Fruit fly (Drosophila melanogaster) whole organism, embryonic: Measurements from ENCODE around the gene CG4297.
A peak's percentile ranks its signal among the peaks of the same experiment; 100 is the strongest.

Experiments
- B-H1 ChIP-seq: fragments of 200-800 bp; sonication (Bioruptor generic); IDR thresholded peaks from 3 replicates; pipeline ENCODE4 v1.3.6; 2022; ENCODE audit warnings: missing biosample characterization, missing genetic modification characterization
- Bteb2 ChIP-seq: fragments of 200-800 bp; sonication (Bioruptor generic); optimal IDR thresholded peaks from 2 replicates; lab custom pipeline; 2016; ENCODE audit warnings: missing biosample characterization, missing genetic modification characterization
- CG10274 ChIP-seq: fragments of 200-800 bp; sonication (Bioruptor generic); optimal IDR thresholded peaks from 3 replicates; lab custom pipeline; 2017; ENCODE audit warnings: missing biosample characterization, mild to moderate bottlenecking, missing genetic modification characterization
- CG10431 ChIP-seq: fragments of 200-800 bp; sonication (Bioruptor generic); optimal IDR thresholded peaks from 3 replicates; lab custom pipeline; 2018; ENCODE audit warnings: missing biosample characterization, mild to moderate bottlenecking, missing genetic modification characterization
- CG11247 ChIP-seq: fragments of 200-800 bp; sonication (Bioruptor generic); IDR thresholded peaks from 2 replicates; pipeline ENCODE4 v1.3.6; 2022; ENCODE audit warnings: missing biosample characterization, missing genetic modification characterization
- CG11695 ChIP-seq: fragments of 200-800 bp; sonication (Bioruptor generic); IDR thresholded peaks from 3 replicates; pipeline ENCODE4 v1.3.6; 2022; ENCODE audit warnings: missing biosample characterization, missing genetic modification characterization
- CG17385 ChIP-seq: fragments of 200-800 bp; sonication (Bioruptor generic); optimal IDR thresholded peaks from 3 replicates; lab custom pipeline; 2018; ENCODE audit warnings: missing biosample characterization, mild to moderate bottlenecking, missing genetic modification characterization
- CG17568 ChIP-seq: fragments of 200-800 bp; sonication (Bioruptor generic); optimal IDR thresholded peaks from 2 replicates; lab custom pipeline; 2018; ENCODE audit warnings: missing biosample characterization, mild to moderate bottlenecking, missing genetic modification characterization, moderate library complexity
- CG1832 ChIP-seq: fragments of 200-800 bp; sonication (Bioruptor generic); optimal IDR thresholded peaks from 2 replicates; lab custom pipeline; 2017; ENCODE audit warnings: missing biosample characterization, mild to moderate bottlenecking, missing genetic modification characterization, inconsistent platforms
- CG18764 ChIP-seq: fragments of 200-800 bp; sonication (Bioruptor generic); optimal IDR thresholded peaks from 3 replicates; lab custom pipeline; 2016; ENCODE audit warnings: missing biosample characterization, missing genetic modification characterization
- CG2199 ChIP-seq: fragments of 200-800 bp; sonication (Bioruptor generic); IDR thresholded peaks from 3 replicates; pipeline ENCODE4 v1.3.6; 2022; ENCODE audit warnings: missing biosample characterization, missing genetic modification characterization
- CG2875 ChIP-seq: fragments of 200-800 bp; sonication (Bioruptor generic); optimal IDR thresholded peaks from 2 replicates; lab custom pipeline; 2017; ENCODE audit warnings: missing biosample characterization, mild to moderate bottlenecking, missing genetic modification characterization, missing genetic modification reagents
- CG32532 ChIP-seq: fragments of 200-800 bp; sonication (Bioruptor generic); IDR thresholded peaks from 2 replicates; pipeline ENCODE4 v1.3.6; 2022; ENCODE audit warnings: missing biosample characterization, missing genetic modification characterization
- CG3995 ChIP-seq: fragments of 200-800 bp; sonication (Bioruptor generic); optimal IDR thresholded peaks from 3 replicates; lab custom pipeline; 2016; ENCODE audit warnings: missing biosample characterization, missing genetic modification characterization
- CG43689 ChIP-seq: fragments of 200-800 bp; sonication (Bioruptor generic); IDR thresholded peaks from 2 replicates; pipeline ENCODE4 v1.3.6; 2022; ENCODE audit warnings: missing biosample characterization, missing genetic modification characterization
- CG6765 ChIP-seq: fragments of 200-800 bp; sonication (Bioruptor generic); optimal IDR thresholded peaks from 3 replicates; lab custom pipeline; 2017; ENCODE audit warnings: missing biosample characterization, mild to moderate bottlenecking, missing genetic modification characterization
- CG6791 ChIP-seq: fragments of 200-800 bp; sonication (Bioruptor generic); IDR thresholded peaks from 3 replicates; pipeline ENCODE4 v1.3.6; 2022; ENCODE audit warnings: missing biosample characterization, missing genetic modification characterization; ENCODE audit not compliant: partially characterized antibody
- CG7357 ChIP-seq: fragments of 200-800 bp; sonication (Bioruptor generic); IDR thresholded peaks from 3 replicates; pipeline ENCODE4 v1.3.6; 2022; ENCODE audit warnings: missing biosample characterization, missing genetic modification characterization
- CG7745 ChIP-seq: fragments of 200-800 bp; sonication (Bioruptor generic); optimal IDR thresholded peaks from 2 replicates; lab custom pipeline; 2018; ENCODE audit warnings: missing biosample characterization, mild to moderate bottlenecking, missing genetic modification characterization, moderate library complexity
- CG7839 ChIP-seq: fragments of 200-800 bp; sonication (Bioruptor generic); optimal IDR thresholded peaks from 3 replicates; lab custom pipeline; 2018; ENCODE audit warnings: missing biosample characterization, mild to moderate bottlenecking, missing genetic modification characterization, moderate library complexity
- CG8359 ChIP-seq: fragments of 200-800 bp; sonication (Bioruptor generic); optimal IDR thresholded peaks from 2 replicates; lab custom pipeline; 2017; ENCODE audit warnings: missing biosample characterization, mild to moderate bottlenecking, missing genetic modification characterization, borderline replicate concordance
- CG8388 ChIP-seq: fragments of 200-800 bp; sonication (Bioruptor generic); optimal IDR thresholded peaks from 2 replicates; lab custom pipeline; 2019; ENCODE audit warnings: missing biosample characterization, mild to moderate bottlenecking, missing genetic modification characterization, moderate library complexity
- CG8924 ChIP-seq: fragments of 200-800 bp; optimal IDR thresholded peaks from 3 replicates; lab custom pipeline; 2019; ENCODE audit warnings: missing biosample characterization, mild to moderate bottlenecking, missing genetic modification characterization, moderate library complexity
- CG9215 ChIP-seq: fragments of 200-800 bp; sonication (Bioruptor generic); IDR thresholded peaks from 2 replicates; pipeline ENCODE4 v1.3.6; 2022; ENCODE audit warnings: missing biosample characterization, missing genetic modification characterization
- CG9727 ChIP-seq: fragments of 200-800 bp; sonication (Bioruptor generic); optimal IDR thresholded peaks from 3 replicates; lab custom pipeline; 2017; ENCODE audit warnings: missing biosample characterization, mild to moderate bottlenecking, missing genetic modification characterization
- CHES-1-like ChIP-seq: fragments of 200-800 bp; sonication (Bioruptor generic); optimal IDR thresholded peaks from 2 replicates; lab custom pipeline; 2016; ENCODE audit warnings: missing biosample characterization, missing genetic modification characterization
- D19A ChIP-seq: fragments of 200-800 bp; optimal IDR thresholded peaks from 3 replicates; lab custom pipeline; 2019; ENCODE audit warnings: missing biosample characterization, mild to moderate bottlenecking, missing genetic modification characterization, moderate library complexity
- Fer3 ChIP-seq: fragments of 200-800 bp; sonication (Bioruptor generic); optimal IDR thresholded peaks from 2 replicates; lab custom pipeline; 2018; ENCODE audit warnings: missing biosample characterization, mild to moderate bottlenecking, missing genetic modification characterization, moderate library complexity
- Gsc ChIP-seq: fragments of 200-800 bp; sonication (Bioruptor generic); IDR thresholded peaks from 2 replicates; pipeline ENCODE4 v1.3.6; 2022; ENCODE audit warnings: missing biosample characterization, missing genetic modification characterization
- Hr3 ChIP-seq: fragments of 200-800 bp; sonication (Bioruptor generic); optimal IDR thresholded peaks from 3 replicates; lab custom pipeline; 2016; ENCODE audit warnings: missing biosample characterization, missing genetic modification characterization
- Hr51 ChIP-seq, 2 experiments: fragments of 200-800 bp; sonication (Bioruptor generic); optimal IDR thresholded peaks; 2 replicates in 1 of 2; 3 replicates in 1 of 2; lab custom pipeline; 2016 to 2018; ENCODE audit warnings: missing biosample characterization in 2 of 2, missing genetic modification characterization in 2 of 2, mild to moderate bottlenecking in 1 of 2, moderate library complexity in 1 of 2
- Hr78 ChIP-seq, 2 experiments: fragments of 200-800 bp in 1 of 2; fragments of >200 bp in 1 of 2; sonication (Bioruptor generic) in 1 of 2; optimal IDR thresholded peaks; 2 replicates each; lab custom pipeline; 2017 to 2019; ENCODE audit warnings: missing biosample characterization in 2 of 2, missing genetic modification characterization in 2 of 2, mild to moderate bottlenecking in 1 of 2, moderate library complexity in 1 of 2
- Lpt ChIP-seq: fragments of >200 bp; optimal IDR thresholded peaks from 2 replicates; lab custom pipeline; 2018; ENCODE audit warnings: missing biosample characterization, missing genetic modification characterization
- MTF-1 ChIP-seq: fragments of 200-800 bp; sonication (Bioruptor generic); optimal IDR thresholded peaks from 2 replicates; lab custom pipeline; 2018; ENCODE audit warnings: missing biosample characterization, mild to moderate bottlenecking, missing genetic modification characterization, borderline replicate concordance
- Myb ChIP-seq: fragments of 200-800 bp; sonication (Bioruptor generic); optimal IDR thresholded peaks from 2 replicates; lab custom pipeline; 2016; ENCODE audit warnings: missing biosample characterization, missing genetic modification characterization
- Ravus ChIP-seq: fragments of 200-800 bp; sonication (Bioruptor generic); IDR thresholded peaks from 2 replicates; pipeline ENCODE4 v1.3.6; 2022; ENCODE audit warnings: missing biosample characterization, missing genetic modification characterization
- Sox100B ChIP-seq: fragments of 200-800 bp; sonication (Bioruptor generic); optimal IDR thresholded peaks from 3 replicates; lab custom pipeline; 2018; ENCODE audit warnings: missing biosample characterization, mild to moderate bottlenecking, missing genetic modification characterization
- Xrp1 ChIP-seq: fragments of 200-800 bp; sonication (Bioruptor generic); IDR thresholded peaks from 2 replicates; pipeline ENCODE4 v1.3.6; 2022; ENCODE audit warnings: missing biosample characterization, missing genetic modification characterization
- abd-A ChIP-seq: fragments of 200-800 bp; sonication (Bioruptor generic); optimal IDR thresholded peaks from 3 replicates; lab custom pipeline; 2019; ENCODE audit warnings: missing biosample characterization, mild to moderate bottlenecking, missing genetic modification characterization, moderate library complexity
- az2 ChIP-seq: fragments of 200-800 bp; sonication (Bioruptor generic); optimal IDR thresholded peaks from 3 replicates; lab custom pipeline; 2016; ENCODE audit warnings: missing biosample characterization, missing genetic modification characterization
- corto ChIP-seq: fragments of 200-800 bp; sonication (Bioruptor generic); optimal IDR thresholded peaks from 2 replicates; lab custom pipeline; 2016; ENCODE audit warnings: missing biosample characterization, mild to moderate bottlenecking, missing genetic modification characterization, moderate library complexity
- crp ChIP-seq, 2 experiments: fragments of 200-800 bp; sonication (Bioruptor generic); optimal IDR thresholded peaks; 2 replicates in 1 of 2; 3 replicates in 1 of 2; lab custom pipeline; 2017; ENCODE audit warnings: missing biosample characterization in 2 of 2, missing genetic modification characterization in 2 of 2, mild to moderate bottlenecking in 1 of 2, moderate library complexity in 1 of 2
- gfzf ChIP-seq: fragments of 200-800 bp; sonication (Bioruptor generic); optimal IDR thresholded peaks from 2 replicates; lab custom pipeline; 2016; ENCODE audit warnings: missing biosample characterization, mild to moderate bottlenecking, missing genetic modification characterization, moderate library complexity
- knrl ChIP-seq: fragments of 200-800 bp; sonication (Bioruptor generic); IDR thresholded peaks from 3 replicates; pipeline ENCODE4 v1.3.6; 2022; ENCODE audit warnings: missing biosample characterization, missing genetic modification characterization; ENCODE audit not compliant: partially characterized antibody
- lilli ChIP-seq: fragments of 200-800 bp; sonication (Bioruptor generic); optimal IDR thresholded peaks from 3 replicates; lab custom pipeline; 2016; ENCODE audit warnings: missing biosample characterization, missing genetic modification characterization
- mld ChIP-seq: fragments of 200-800 bp; sonication (Bioruptor generic); IDR thresholded peaks from 3 replicates; pipeline ENCODE4 v1.3.6; 2022; ENCODE audit warnings: missing biosample characterization, missing genetic modification characterization; ENCODE audit not compliant: partially characterized antibody
- pzg ChIP-seq: fragments of 200-800 bp; sonication (Bioruptor generic); optimal IDR thresholded peaks from 3 replicates; lab custom pipeline; 2018; ENCODE audit warnings: missing biosample characterization, mild to moderate bottlenecking, missing genetic modification characterization, moderate library complexity
- sens-2 ChIP-seq: fragments of 200-800 bp; sonication (Bioruptor generic); IDR thresholded peaks from 2 replicates; pipeline ENCODE4 v1.3.6; 2022; ENCODE audit warnings: missing biosample characterization, missing genetic modification characterization
- shn ChIP-seq: fragments of 200-800 bp; sonication (Bioruptor generic); optimal IDR thresholded peaks from 3 replicates; lab custom pipeline; 2016; ENCODE audit warnings: missing biosample characterization, missing genetic modification characterization
- slp2 ChIP-seq: fragments of 200-800 bp; sonication (Bioruptor generic); optimal IDR thresholded peaks from 2 replicates; lab custom pipeline; 2016; ENCODE audit warnings: missing biosample characterization, missing genetic modification characterization

CG4297 gene

DNA sequence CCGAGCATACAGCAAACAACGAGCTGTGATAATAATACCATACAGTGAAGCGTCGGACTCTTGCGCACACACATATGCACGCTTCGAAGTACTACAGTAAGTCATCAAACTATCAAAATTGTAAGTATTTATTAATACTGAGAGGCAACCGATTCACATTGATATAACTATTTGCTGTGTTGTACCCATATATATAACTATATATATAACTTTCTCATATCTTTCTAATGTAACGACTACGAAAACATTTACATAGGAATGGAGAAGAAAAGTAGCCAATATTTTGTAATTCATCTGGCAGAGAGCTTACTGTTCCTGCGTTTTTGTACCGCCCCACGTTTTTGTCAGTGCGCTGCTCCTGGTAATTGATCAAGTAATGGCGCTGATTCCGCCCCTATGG is 59.1 kb downstream of the CG4297 start (continued):
- TF ChIP-seq CG2199 = no peak
- no peak for TF ChIP-seq slp2
- TF ChIP-seq az2 = no peak
- TF ChIP-seq sens-2 (GFP tag; lab: Robert Waterston, UW) = no peak
- TF ChIP-seq corto = no peak
- no peak for TF ChIP-seq CG8359 (GFP tag; lab: Kevin White, UChicago)
- no peak for TF ChIP-seq pzg (GFP tag; lab: Kevin White, UChicago)
- TF ChIP-seq Gsc (GFP tag; lab: Robert Waterston, UW) = no peak
- no peak for TF ChIP-seq CG6791 (GFP tag; lab: Robert Waterston, UW)
- peak; percentile 35; the same call in 1 of the 2 replicates for TF ChIP-seq CG32532
- TF ChIP-seq CG6765 (GFP tag; lab: Kevin White, UChicago) = no peak
- TF ChIP-seq CG2875 (GFP tag; lab: Kevin White, UChicago) = no peak
- no peak for TF ChIP-seq CG17568 (GFP tag; lab: Kevin White, UChicago)
- no peak for TF ChIP-seq abd-A
- no peak for TF ChIP-seq gfzf (GFP tag; lab: Kevin White, UChicago)
- TF ChIP-seq MTF-1 (GFP tag; lab: Kevin White, UChicago) = no peak
- no peak for TF ChIP-seq CG7839 (tag; lab: Kevin White, UChicago)
- no peak for TF ChIP-seq mld
- no peak for TF ChIP-seq CG43689
- peak; percentile 30 for TF ChIP-seq lilli
- no peak for TF ChIP-seq CHES-1-like (GFP tag; lab: Kevin White, UChicago)
- peak; percentile 44; the same call in 1 of the 2 replicates for TF ChIP-seq CG11247 (GFP tag; lab: Robert Waterston, UW)
- TF ChIP-seq Myb (GFP tag; lab: Kevin White, UChicago) = no peak
- no peak for TF ChIP-seq CG7745 (tag; lab: Kevin White, UChicago)
- TF ChIP-seq Hr51 (GFP tag; optimal IDR thresholded peaks at IDR 0.05; lab: Kevin White, UChicago) = no peak
- TF ChIP-seq Hr78 (GFP tag; optimal IDR thresholded peaks at IDR 0.05; lab: Kevin White, UChicago) = no peak
- TF ChIP-seq Hr3 (GFP tag; lab: Kevin White, UChicago) = no peak
- TF ChIP-seq CG8924 (tag; lab: Kevin White, UChicago) = no peak
- no peak for TF ChIP-seq CG7357 (GFP tag; lab: Robert Waterston, UW)
- TF ChIP-seq D19A (tag; lab: Kevin White, UChicago) = no peak
- TF ChIP-seq knrl = no peak
- no peak for TF ChIP-seq CG18764 (GFP tag; lab: Kevin White, UChicago)
- TF ChIP-seq CG9215 = peak; percentile 56
- no peak for TF ChIP-seq CG10431 (GFP tag; lab: Kevin White, UChicago)
- TF ChIP-seq Fer3 = peak; percentile 38
- peak; percentile 38 for TF ChIP-seq CG9727 (GFP tag; lab: Kevin White, UChicago)
- no peak for TF ChIP-seq CG8388 (GFP tag; lab: Kevin White, UChicago)
- no peak for TF ChIP-seq Bteb2 (GFP tag; lab: Kevin White, UChicago)
- TF ChIP-seq CG3995 (GFP tag; lab: Kevin White, UChicago) = no peak
- no peak for TF ChIP-seq crp (GFP tag; optimal IDR thresholded peaks at IDR 0.05; lab: Kevin White, UChicago)
- no peak for TF ChIP-seq CG17385 (GFP tag; lab: Kevin White, UChicago)
- no peak for TF ChIP-seq Sox100B (GFP tag; lab: Kevin White, UChicago)
- TF ChIP-seq Xrp1 (GFP tag; lab: Robert Waterston, UW) = peak; percentile 10; the same call in 1 of the 2 replicates
- no peak for TF ChIP-seq shn (GFP tag; lab: Kevin White, UChicago)
- TF ChIP-seq CG10274 (GFP tag; lab: Kevin White, UChicago) = peak; percentile 8
- no peak for TF ChIP-seq Ravus (GFP tag; lab: Robert Waterston, UW)
- no peak for TF ChIP-seq CG1832 (GFP tag; lab: Kevin White, UChicago)
- TF ChIP-seq CG11695 (GFP tag; lab: Robert Waterston, UW) = 0 out of 3 replicates have a peak, but pooled peaks have one; percentile 21
- no peak for TF ChIP-seq Lpt (GFP tag; lab: Kevin White, UChicago)
- TF ChIP-seq B-H1 = no peak
